Worm (Caenorhabditis elegans) whole organism, mixed stage, embryonic: ENCODE data around the gene smg-6.

Experiments
- M03D4.4 ChIP-seq: sonication (generic microtip); optimal IDR thresholded peaks from 2 replicates; lab custom pipeline; 2017; ENCODE audit warnings: mild to moderate bottlenecking, missing genetic modification characterization, missing compliant biosample characterization
- bed-3 ChIP-seq: fragments of 200-800 bp; sonication (Bioruptor generic); optimal IDR thresholded peaks from 3 replicates; lab custom pipeline; 2018; ENCODE audit warnings: mild to moderate bottlenecking, missing genetic modification characterization, moderate library complexity, missing compliant biosample characterization
- blmp-1 ChIP-seq: fragments of 150-350 bp; optimal IDR thresholded peaks from 2 replicates; lab custom pipeline; 2014; ENCODE audit warnings: missing biosample characterization, missing genetic modification characterization
- ceh-43 ChIP-seq: fragments of 200-800 bp; sonication (Bioruptor generic); optimal IDR thresholded peaks from 2 replicates; lab custom pipeline; 2018; ENCODE audit warnings: mild to moderate bottlenecking, missing genetic modification characterization, moderate library complexity, missing compliant biosample characterization
- ceh-83 ChIP-seq: fragments of 200-800 bp; sonication (Bioruptor generic); optimal IDR thresholded peaks from 2 replicates; lab custom pipeline; 2018; ENCODE audit warnings: mild to moderate bottlenecking, missing genetic modification characterization, missing compliant biosample characterization
- ces-1 ChIP-seq: fragments of 150-350 bp; optimal IDR thresholded peaks from 2 replicates; lab custom pipeline; 2014; ENCODE audit warnings: missing biosample characterization, missing genetic modification reagents, missing genetic modification characterization
- cnd-1 ChIP-seq: fragments of 200-800 bp; sonication (Bioruptor generic); optimal IDR thresholded peaks from 2 replicates; lab custom pipeline; 2018; ENCODE audit warnings: mild to moderate bottlenecking, missing genetic modification characterization, missing compliant biosample characterization
- elt-1 ChIP-seq: sonication (generic microtip); optimal IDR thresholded peaks from 2 replicates; lab custom pipeline; 2017; ENCODE audit warnings: missing genetic modification characterization, mild to moderate bottlenecking, missing compliant biosample characterization, antibody characterized with exemption, moderate library complexity, borderline replicate concordance; ENCODE audit not compliant: insufficient read depth
- elt-3 ChIP-seq: fragments of 150-350 bp; optimal IDR thresholded peaks from 2 replicates; lab custom pipeline; 2014; ENCODE audit warnings: missing biosample characterization, missing genetic modification characterization
- flh-1 ChIP-seq: fragments of 200-800 bp; sonication (Bioruptor generic); optimal IDR thresholded peaks from 2 replicates; lab custom pipeline; 2018; ENCODE audit warnings: mild to moderate bottlenecking, missing genetic modification characterization, moderate library complexity, missing compliant biosample characterization
- lin-13 ChIP-seq: fragments of 150-350 bp; optimal IDR thresholded peaks from 2 replicates; lab custom pipeline; 2014; ENCODE audit warnings: missing biosample characterization, missing genetic modification characterization
- lin-32 ChIP-seq: fragments of 200-800 bp; sonication (Bioruptor generic); optimal IDR thresholded peaks from 2 replicates; lab custom pipeline; 2018; ENCODE audit warnings: mild to moderate bottlenecking, missing genetic modification characterization, missing compliant biosample characterization
- lsy-2 ChIP-seq: fragments of 150-350 bp; optimal IDR thresholded peaks from 2 replicates; lab custom pipeline; 2014; ENCODE audit warnings: missing biosample characterization, missing genetic modification characterization
- mab-5 ChIP-seq: fragments of 150-350 bp; optimal IDR thresholded peaks from 2 replicates; lab custom pipeline; 2014; ENCODE audit warnings: missing biosample characterization, missing genetic modification characterization
- mep-1 ChIP-seq: fragments of 150-350 bp; optimal IDR thresholded peaks from 2 replicates; lab custom pipeline; 2017; ENCODE audit warnings: missing biosample characterization, missing genetic modification reagents, missing genetic modification characterization, inconsistent platforms
- mls-2 ChIP-seq: sonication (generic microtip); optimal IDR thresholded peaks from 2 replicates; lab custom pipeline; 2016; ENCODE audit warnings: mild to moderate bottlenecking, missing genetic modification characterization, moderate library complexity, missing compliant biosample characterization
- nhr-12 ChIP-seq: fragments of 150-350 bp; optimal IDR thresholded peaks from 2 replicates; lab custom pipeline; 2014; ENCODE audit warnings: missing biosample characterization, missing genetic modification characterization
- nhr-237 ChIP-seq: fragments of 150-350 bp; optimal IDR thresholded peaks from 2 replicates; lab custom pipeline; 2014; ENCODE audit warnings: missing biosample characterization, missing genetic modification characterization
- nhr-28 ChIP-seq: fragments of 150-350 bp; optimal IDR thresholded peaks from 2 replicates; lab custom pipeline; 2014; ENCODE audit warnings: missing biosample characterization, missing genetic modification characterization
- nhr-76 ChIP-seq: sonication (generic microtip); optimal IDR thresholded peaks from 2 replicates; lab custom pipeline; 2017; ENCODE audit warnings: missing biosample characterization, missing genetic modification characterization
- pha-4 ChIP-seq: fragments of 150-350 bp; optimal IDR thresholded peaks from 2 replicates; lab custom pipeline; 2018; ENCODE audit warnings: missing biosample characterization, missing genetic modification reagents, missing genetic modification characterization
- sem-2 ChIP-seq: fragments of 200-800 bp; sonication (Bioruptor generic); optimal IDR thresholded peaks from 2 replicates; lab custom pipeline; 2018; ENCODE audit warnings: mild to moderate bottlenecking, missing genetic modification characterization, missing compliant biosample characterization
- snpc-4 ChIP-seq: fragments of 150-350 bp; optimal IDR thresholded peaks from 2 replicates; lab custom pipeline; 2014; ENCODE audit warnings: missing biosample characterization, missing genetic modification characterization
- tbx-8 ChIP-seq: fragments of 200-800 bp; sonication (Bioruptor generic); optimal IDR thresholded peaks from 2 replicates; lab custom pipeline; 2018; ENCODE audit warnings: mild to moderate bottlenecking, missing genetic modification characterization, moderate library complexity, missing compliant biosample characterization
- unc-39 ChIP-seq: fragments of 150-350 bp; optimal IDR thresholded peaks from 2 replicates; lab custom pipeline; 2014; ENCODE audit warnings: missing biosample characterization, missing genetic modification characterization
- unc-62 ChIP-seq: fragments of 150-350 bp; optimal IDR thresholded peaks from 2 replicates; lab custom pipeline; 2014; ENCODE audit warnings: missing biosample characterization, missing genetic modification reagents, missing genetic modification characterization
- zip-8 ChIP-seq: fragments of 150-350 bp; optimal IDR thresholded peaks from 2 replicates; lab custom pipeline; 2014; ENCODE audit warnings: missing biosample characterization, missing genetic modification characterization
- ztf-11 ChIP-seq: fragments of 150-350 bp; optimal IDR thresholded peaks from 2 replicates; lab custom pipeline; 2014; ENCODE audit warnings: missing biosample characterization, missing genetic modification characterization

smg-6 gene

ce11 chrIII:2487046-2487760, 13.5 kb downstream of the smg-6 start, which contains the start of gene Y54F10AL.1:
Gene Y54F10AL.1, plus strand, starts transcription at chrIII:2487710.
- TF ChIP-seq lsy-2, result peak; percentile 5
- TF ChIP-seq elt-1, result peak; percentile 75
- TF ChIP-seq lin-13, result peak; percentile 43
- TF ChIP-seq nhr-12 (tag; lab: Kevin White, UChicago), result no peak
- TF ChIP-seq mep-1, result peak; percentile 10
- TF ChIP-seq ces-1 (GFP tag; lab: Kevin White, UChicago), result peak; percentile 88
- no peak for TF ChIP-seq flh-1 (GFP tag; lab: Kevin White, UChicago)
- TF ChIP-seq mls-2, result no peak
- TF ChIP-seq, all 35 proteins: peak for 5

DNA sequence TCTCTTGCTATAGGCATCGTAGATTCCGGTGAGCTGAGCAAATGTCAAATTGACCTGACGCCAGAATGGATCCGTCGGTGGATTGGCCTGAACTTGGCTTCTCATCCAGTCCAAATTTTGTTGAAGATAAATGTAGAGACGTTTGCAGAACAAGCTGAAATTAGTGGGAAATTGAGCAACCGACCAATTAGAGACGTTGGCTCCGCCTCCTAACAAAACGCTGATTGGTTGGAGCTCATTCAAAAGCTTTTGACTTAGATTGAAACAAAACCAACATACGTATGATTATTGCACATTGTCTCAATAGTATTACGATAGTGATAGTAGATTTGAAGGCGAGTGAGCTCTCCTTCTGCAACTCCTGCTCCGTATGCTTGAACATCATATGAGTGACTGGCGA, 32.8 kb downstream of the smg-6 start:
- TF ChIP-seq nhr-28 (tag; lab: Kevin White, UChicago), result no peak
- no peak for TF ChIP-seq sem-2 (GFP tag; lab: Kevin White, UChicago)
- TF ChIP-seq nhr-76 (tag; lab: Kevin White, UChicago), result no peak

- no peak for TF ChIP-seq unc-62 (GFP tag; lab: Kevin White, UChicago)
- TF ChIP-seq sem-2 (GFP tag; lab: Kevin White, UChicago), result no peak
- TF ChIP-seq nhr-12 (tag; lab: Kevin White, UChicago), result no peak
- no peak for TF ChIP-seq elt-3 (tag; lab: Kevin White, UChicago)
- TF ChIP-seq ceh-83 (GFP tag; lab: Kevin White, UChicago), result no peak
- no peak for TF ChIP-seq nhr-237 (tag; lab: Kevin White, UChicago)
- no peak for TF ChIP-seq snpc-4 (tag; lab: Kevin White, UChicago)
- TF ChIP-seq elt-1, result no peak
- TF ChIP-seq tbx-8 (GFP tag; lab: Kevin White, UChicago), result no peak
- TF ChIP-seq zip-8 (tag; lab: Kevin White, UChicago), result no peak
- no peak for TF ChIP-seq lin-32 (GFP tag; lab: Kevin White, UChicago)
- TF ChIP-seq mls-2, result no peak
- no peak for TF ChIP-seq pha-4 (tag; lab: Kevin White, UChicago)
- TF ChIP-seq, all 35 proteins: peak for 0
Measured at ce11 chrIII:2507938-2508337, 34.3 kb downstream of the smg-6 start, which contains the start of gene Y54F10AM.8. Gene Y54F10AM.8, minus strand, starts transcription at chrIII:2507972.

DNA sequence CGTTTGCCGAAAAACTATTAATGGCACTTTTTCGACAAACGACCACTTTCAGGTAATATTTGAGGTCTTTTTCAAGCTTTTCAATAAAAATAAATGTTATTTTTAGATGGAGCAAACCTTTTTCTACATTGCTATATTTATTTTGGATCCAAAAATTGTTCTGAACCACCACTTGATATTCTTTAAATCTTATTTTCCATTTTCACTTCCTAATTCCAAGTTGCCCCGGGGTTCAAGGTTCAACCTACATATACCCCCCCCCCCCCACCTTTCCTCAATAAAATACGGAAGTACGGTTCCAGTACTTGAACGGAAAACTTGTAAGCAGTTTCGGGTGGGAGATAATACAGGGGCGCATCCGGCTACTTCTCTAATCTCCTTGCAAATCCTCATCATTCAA, 34.9 kb downstream of the smg-6 start, which contains the start of gene Y54F10AM.6:
Gene Y54F10AM.6 (plus strand): TSS at position 301 of the 400 bp plus-strand sequence.
- TF ChIP-seq tbx-8 (GFP tag; lab: Kevin White, UChicago) (no peak), elt-3 (tag; lab: Kevin White, UChicago) (no peak), lsy-2 (no peak), mab-5 (tag; lab: Kevin White, UChicago) (no peak), M03D4.4 (tag; lab: Kevin White, UChicago) (no peak), pha-4 (tag; lab: Kevin White, UChicago) (no peak), mep-1 (no peak), zip-8 (tag; lab: Kevin White, UChicago) (no peak), lin-32 (GFP tag; lab: Kevin White, UChicago) (no peak), blmp-1 (no peak), unc-39 (no peak), nhr-28 (tag; lab: Kevin White, UChicago) (no peak)

DNA sequence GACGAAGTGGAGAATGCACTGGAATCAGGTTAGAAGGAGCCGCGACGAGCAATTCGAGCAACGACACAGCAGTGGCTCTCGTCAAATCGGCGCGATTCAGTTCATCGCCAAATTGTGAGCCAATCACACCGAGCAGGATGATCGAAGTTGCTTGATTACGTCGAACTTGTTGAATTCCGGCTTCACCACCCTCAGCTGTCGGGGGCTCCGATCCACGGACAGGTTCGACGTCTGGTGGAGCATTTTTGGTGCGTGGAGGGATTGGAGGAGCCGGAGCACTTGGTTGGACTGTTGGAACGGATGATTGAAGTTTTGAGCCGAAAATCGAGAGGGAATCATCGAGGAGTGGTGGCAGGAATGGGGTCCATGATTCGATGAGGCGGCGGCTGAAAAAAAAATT, 41.8 kb downstream of the smg-6 start:
- TF ChIP-seq lin-32 (GFP tag; lab: Kevin White, UChicago), result no peak
- no peak for TF ChIP-seq ces-1 (GFP tag; lab: Kevin White, UChicago)
- no peak for TF ChIP-seq unc-62 (GFP tag; lab: Kevin White, UChicago)
- no peak for TF ChIP-seq blmp-1
- TF ChIP-seq tbx-8 (GFP tag; lab: Kevin White, UChicago), result no peak
- TF ChIP-seq M03D4.4 (tag; lab: Kevin White, UChicago), result no peak
- TF ChIP-seq bed-3 (GFP tag; lab: Kevin White, UChicago), result no peak
- TF ChIP-seq cnd-1 (tag; lab: Kevin White, UChicago), result no peak
- no peak for TF ChIP-seq ceh-43
- TF ChIP-seq lsy-2, result no peak
- no peak for TF ChIP-seq pha-4 (tag; lab: Kevin White, UChicago)
- no peak for TF ChIP-seq sem-2 (GFP tag; lab: Kevin White, UChicago)
- TF ChIP-seq ztf-11, result no peak
- no peak for TF ChIP-seq lin-13
